Worm (Caenorhabditis elegans) whole organism, L2 larva: ENCODE results near the gene sru-13.
"Not testable (repeated sequence)": the region's sequence is repeated elsewhere in the genome, so short reads cannot be mapped to it uniquely, and the experiment has no call there.

Source experiments
- ceh-16 ChIP-seq: fragments of 150-350 bp; optimal IDR thresholded peaks from 2 replicates; lab custom pipeline; 2014; ENCODE audit warnings: missing biosample characterization, missing genetic modification characterization
- ceh-82 ChIP-seq: fragments of 150-350 bp; optimal IDR thresholded peaks from 2 replicates; lab custom pipeline; 2014; ENCODE audit warnings: missing biosample characterization, missing genetic modification characterization
- dmd-4 ChIP-seq: sonication (generic microtip); optimal IDR thresholded peaks from 2 replicates; lab custom pipeline; 2017; ENCODE audit warnings: missing biosample characterization, missing genetic modification characterization
- elt-1 ChIP-seq: fragments of 150-350 bp; optimal IDR thresholded peaks from 2 replicates; lab custom pipeline; 2014; ENCODE audit warnings: missing biosample characterization, missing genetic modification characterization
- elt-3 ChIP-seq: sonication (generic microtip); optimal IDR thresholded peaks from 2 replicates; lab custom pipeline; 2017; ENCODE audit warnings: missing biosample characterization, missing genetic modification characterization
- lin-39 ChIP-seq: fragments of 150-350 bp; optimal IDR thresholded peaks from 2 replicates; lab custom pipeline; 2014; ENCODE audit warnings: missing biosample characterization, missing genetic modification reagents, missing genetic modification characterization
- lsy-2 ChIP-seq, 2 experiments: fragments of 150-350 bp in 1 of 2; sonication (generic microtip) in 1 of 2; optimal IDR thresholded peaks; 2 replicates each; lab custom pipeline; 2014 to 2017; ENCODE audit warnings: missing biosample characterization in 2 of 2, missing genetic modification characterization in 2 of 2
- nhr-11 ChIP-seq: fragments of 150-350 bp; optimal IDR thresholded peaks from 2 replicates; lab custom pipeline; 2014; ENCODE audit warnings: missing biosample characterization, missing genetic modification characterization
- skn-1 ChIP-seq: sonication (generic microtip); optimal IDR thresholded peaks from 2 replicates; lab custom pipeline; 2017; ENCODE audit warnings: missing biosample characterization, missing genetic modification characterization
- snpc-4 ChIP-seq: fragments of 150-350 bp; optimal IDR thresholded peaks from 2 replicates; lab custom pipeline; 2014; ENCODE audit warnings: missing biosample characterization, missing genetic modification characterization
- unc-55 ChIP-seq: fragments of 150-350 bp; sonication (generic microtip); optimal IDR thresholded peaks from 3 replicates; lab custom pipeline; 2014; ENCODE audit warnings: missing biosample characterization, missing genetic modification reagents, missing genetic modification characterization
- unc-62 ChIP-seq: fragments of 150-350 bp; optimal IDR thresholded peaks from 2 replicates; lab custom pipeline; 2014; ENCODE audit warnings: missing biosample characterization, missing genetic modification reagents, missing genetic modification characterization

ce11 chrIV:12478711-12479110 is 43.7 kb downstream of the sru-13 start, which contains the start of gene igdb-1:
- TF ChIP-seq snpc-4; elt-1 (tag; lab: Kevin White, UChicago); dmd-4; unc-62 (GFP tag; lab: Kevin White, UChicago); unc-55 (GFP tag; lab: Kevin White, UChicago); elt-3; lin-39 (tag; lab: Kevin White, UChicago); skn-1 (tag; lab: Kevin White, UChicago); nhr-11 (tag; lab: Kevin White, UChicago); ceh-16 (tag; lab: Kevin White, UChicago); ceh-82 (tag; lab: Kevin White, UChicago); lsy-2 (tag; optimal IDR thresholded peaks at IDR 0.05; lab: Kevin White, UChicago): not testable (repeated sequence)
